Worm (Caenorhabditis elegans) whole organism, L4 larva: ENCODE data around the gene srh-265.

Experiments used
- ama-1 ChIP-seq: fragments of 150-350 bp; optimal IDR thresholded peaks from 2 replicates; lab custom pipeline; 2014; ENCODE audit warnings: inconsistent platforms, mixed read lengths
- arid-1 ChIP-seq: fragments of 200-800 bp; sonication (Bioruptor generic); conservative IDR thresholded peaks from 2 replicates; pipeline ENCODE4 v1.3.6; 2022; ENCODE audit warnings: missing genetic modification reagents, missing genetic modification characterization, missing compliant biosample characterization
- ceh-44 ChIP-seq: fragments of 200-800 bp; sonication (Bioruptor generic); IDR thresholded peaks from 2 replicates; pipeline ENCODE4 v1.3.6; 2022; ENCODE audit warnings: missing genetic modification reagents, missing genetic modification characterization, missing compliant biosample characterization
- dmd-8 ChIP-seq: fragments of 200-800 bp; sonication (Bioruptor generic); IDR thresholded peaks from 2 replicates; pipeline ENCODE4 v1.3.6; 2022; ENCODE audit warnings: missing genetic modification characterization, missing compliant biosample characterization
- hlh-30 ChIP-seq: sonication (generic microtip); optimal IDR thresholded peaks from 2 replicates; lab custom pipeline; 2017; ENCODE audit warnings: antibody characterized with exemption, mild to moderate bottlenecking, missing genetic modification characterization, missing compliant biosample characterization; ENCODE audit not compliant: insufficient read depth
- lin-39 ChIP-seq: fragments of 150-350 bp; optimal IDR thresholded peaks from 2 replicates; lab custom pipeline; 2014; ENCODE audit warnings: missing biosample characterization, missing genetic modification reagents, missing genetic modification characterization
- nhr-237 ChIP-seq: sonication (generic microtip); optimal IDR thresholded peaks from 2 replicates; lab custom pipeline; 2017; ENCODE audit warnings: missing biosample characterization, missing genetic modification characterization

DNA sequence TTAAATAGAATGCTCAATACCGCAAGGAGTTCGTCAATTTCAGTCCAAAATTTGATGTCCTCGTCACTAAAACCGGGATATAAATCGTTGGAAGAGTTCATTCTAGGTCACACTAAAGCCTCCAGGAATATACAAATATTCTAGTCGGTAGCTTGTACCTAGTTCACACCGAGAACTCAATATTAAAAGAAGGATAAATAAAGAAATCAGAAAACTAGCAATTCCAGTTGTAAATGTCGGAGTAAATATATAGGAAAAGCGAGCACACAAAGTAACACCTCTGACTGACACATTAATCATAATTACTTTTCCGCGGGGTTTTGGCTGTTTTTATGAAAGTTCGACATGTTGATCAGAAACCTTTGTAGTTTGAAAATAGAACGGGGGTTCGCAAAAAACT, 35.4 kb downstream of the srh-265 start, which contains the start of gene srw-33:
- TF ChIP-seq ceh-44: no peak
- no peak for TF ChIP-seq arid-1 (GFP tag; lab: Robert Waterston, UW)
- TF ChIP-seq nhr-237 (tag; lab: Kevin White, UChicago): no peak
- TF ChIP-seq ama-1 (lab: Kevin White, UChicago): no peak
- TF ChIP-seq dmd-8 (GFP tag; lab: Robert Waterston, UW): no peak
- TF ChIP-seq hlh-30: no peak
- TF ChIP-seq lin-39 (tag; lab: Kevin White, UChicago): no peak
